Worm (Caenorhabditis elegans): Measurements from ENCODE around the gene npr-7.

The npr-7 gene

DNA sequence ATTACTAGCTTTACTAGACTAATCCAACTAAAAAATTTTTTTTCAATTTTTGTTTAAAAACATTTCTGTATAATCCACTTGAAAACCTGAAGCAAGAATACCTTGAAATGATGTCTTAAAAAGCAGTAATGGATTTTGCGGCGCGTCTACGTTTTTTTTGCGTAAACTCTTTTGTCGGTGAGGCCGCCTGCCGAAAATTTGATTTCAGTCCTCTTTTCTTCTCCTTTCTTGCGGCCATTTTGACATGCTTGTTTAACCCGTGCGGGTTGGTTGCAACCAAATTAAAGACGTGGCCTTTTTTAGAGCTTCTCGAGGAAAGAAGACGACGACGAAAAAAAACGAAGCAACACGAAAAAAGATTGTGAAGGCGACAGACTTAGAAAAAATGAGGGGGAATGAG, 42.2 kb upstream of the npr-7 start:
- TF ChIP-seq ama-1 (optimal IDR thresholded peaks at IDR 0.05) (no peak), ama-1 (GFP tag; optimal IDR thresholded peaks at IDR 0.05) (no peak)

DNA sequence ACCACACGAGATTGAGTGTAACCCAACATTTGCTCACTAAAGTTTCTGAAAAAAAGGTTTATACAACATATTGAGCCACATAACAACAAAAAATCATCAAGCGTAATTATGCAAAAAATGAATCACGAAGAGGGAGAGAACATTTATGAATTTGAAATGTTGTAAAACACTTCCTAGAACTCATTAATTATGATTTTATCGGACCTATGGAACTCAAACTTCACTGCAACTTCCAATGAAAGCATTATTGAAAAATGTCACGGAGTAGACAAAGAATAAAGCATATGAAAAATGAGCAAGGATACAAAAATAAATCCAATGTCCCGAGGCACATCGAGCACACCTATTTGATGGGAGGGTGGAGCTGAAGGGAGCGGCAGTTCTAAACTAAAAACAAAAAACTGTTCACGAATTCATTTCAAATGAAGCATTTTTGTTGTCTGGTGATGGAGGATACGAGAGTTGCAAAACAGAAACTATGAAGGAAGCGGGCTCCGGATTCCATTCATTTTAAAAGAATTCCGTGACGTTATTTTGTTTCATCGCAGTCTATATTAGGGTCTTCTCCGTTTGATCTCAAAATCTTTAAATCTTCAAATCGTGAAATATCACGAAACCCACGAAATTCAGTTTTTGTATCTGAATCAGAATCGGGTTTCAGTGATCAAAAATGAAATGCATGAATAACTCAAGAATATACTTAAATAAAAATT, 31.0 kb upstream of the npr-7 start, which contains the start of gene flp-20:
flp-20 (minus strand) TSS at position 51 of the 713 bp plus-strand sequence.
- TF ChIP-seq tlf-1 (GFP tag; optimal IDR thresholded peaks at IDR 0.05) (no peak), mel-28 (tag; optimal IDR thresholded peaks at IDR 0.05; ENCODE audit: borderline replicate concordance) (no peak), egrh-3 (GFP tag; IDR thresholded peaks at IDR 0.05) (no peak), F57A8.1 (GFP tag; optimal IDR thresholded peaks at IDR 0.05) (no peak), repo-1 (tag; optimal IDR thresholded peaks at IDR 0.05) (no peak), lir-1 (GFP tag; conservative IDR thresholded peaks at IDR 0.05) (no peak)

DNA sequence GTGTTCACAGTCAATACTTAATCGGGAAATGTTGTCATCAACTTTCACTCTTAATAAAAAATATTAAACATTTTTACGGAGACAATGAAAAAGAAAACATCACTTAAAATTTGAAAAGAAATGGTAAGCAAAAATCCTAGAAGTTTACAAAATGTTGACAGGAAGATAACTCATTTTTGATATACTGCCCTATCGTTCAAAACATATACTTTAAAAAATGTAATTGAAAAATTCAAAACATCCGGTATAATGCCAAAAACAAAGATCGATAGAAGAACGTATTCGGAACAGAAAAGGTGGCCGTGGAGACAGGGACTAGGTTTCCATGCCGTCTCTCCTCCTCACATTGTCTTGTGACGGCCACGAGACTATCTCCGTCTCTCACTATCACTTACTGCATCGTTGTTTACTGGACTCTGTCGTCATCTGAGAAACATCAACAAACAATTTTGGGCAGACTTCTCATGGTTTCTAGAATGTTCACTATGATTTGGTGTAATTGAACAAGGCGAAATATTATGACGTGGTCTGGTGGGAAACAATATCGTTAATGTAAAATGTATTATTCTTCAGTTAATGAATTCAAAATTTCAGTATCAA, 28.5 kb upstream of the npr-7 start, which contains the start of gene oga-1:
oga-1 (minus strand) TSS at position 51 of the 600 bp plus-strand sequence.
- TF ChIP-seq mcd-1 (GFP tag; IDR thresholded peaks at IDR 0.05): no peak
- peak; percentile 57; the same call in 1 of the 2 replicates for TF ChIP-seq Y67H2A.10 (GFP tag; conservative IDR thresholded peaks at IDR 0.05)
- no peak for TF ChIP-seq aptf-2 (GFP tag; conservative IDR thresholded peaks at IDR 0.05)
- TF ChIP-seq pbrm-1 (GFP tag; IDR thresholded peaks at IDR 0.05): peak; percentile 67; the same call in 1 of the 2 replicates
- peak; percentile 54; the same call in 1 of the 2 replicates for TF ChIP-seq let-526 (GFP tag; IDR thresholded peaks at IDR 0.05)
- TF ChIP-seq hmg-1.2 (GFP tag; IDR thresholded peaks at IDR 0.05): peak; percentile 82
- no peak for TF ChIP-seq ztf-26 (tag; optimal IDR thresholded peaks at IDR 0.05)
- TF ChIP-seq D2030.7 (GFP tag; IDR thresholded peaks at IDR 0.05): no peak
- peak; percentile 23 for TF ChIP-seq ZK185.1 (tag; optimal IDR thresholded peaks at IDR 0.05; ENCODE audit: poor library complexity, severe bottlenecking)
- peak; percentile 86 for TF ChIP-seq hsf-1 (GFP tag; IDR thresholded peaks at IDR 0.05)
- no peak for TF ChIP-seq akir-1 (GFP tag; optimal IDR thresholded peaks at IDR 0.05)
- TF ChIP-seq lir-1 (GFP tag; conservative IDR thresholded peaks at IDR 0.05): 0 out of 2 replicates have a peak, but pooled peaks have one; percentile 32
- peak; percentile 68 for TF ChIP-seq somi-1 (GFP tag; optimal IDR thresholded peaks at IDR 0.05)
- TF ChIP-seq bed-2 (GFP tag; IDR thresholded peaks at IDR 0.05): no peak
- peak; percentile 75; the same call in 1 of the 2 replicates for TF ChIP-seq nfyb-1 (GFP tag; IDR thresholded peaks at IDR 0.05)
- peak; percentile 17; the same call in 1 of the 2 replicates for TF ChIP-seq egrh-3 (GFP tag; IDR thresholded peaks at IDR 0.05)
- 0 out of 2 replicates have a peak, but pooled peaks have one; percentile 11 for TF ChIP-seq rcor-1 (GFP tag; IDR thresholded peaks at IDR 0.05)
- TF ChIP-seq nhr-80 (tag; optimal IDR thresholded peaks at IDR 0.05): peak; percentile 86
- TF ChIP-seq ekl-4 (GFP tag; IDR thresholded peaks at IDR 0.05): peak; percentile 63
- TF ChIP-seq madf-10 (tag; optimal IDR thresholded peaks at IDR 0.05): peak; percentile 29
- TF ChIP-seq rpc-1 (optimal IDR thresholded peaks at IDR 0.05): peak; percentile 19
- TF ChIP-seq rpc-1 (tag; optimal IDR thresholded peaks at IDR 0.05): no peak
- TF ChIP-seq nhr-179 (tag; optimal IDR thresholded peaks at IDR 0.05): no peak
- TF ChIP-seq T07F8.4 (tag; optimal IDR thresholded peaks at IDR 0.05): no peak
- TF ChIP-seq let-607 (tag; optimal IDR thresholded peaks at IDR 0.05): peak in 1 of 2 experiments; percentile 17
- peak; percentile 58; the same call in 1 of the 2 replicates for TF ChIP-seq K11D2.4 (GFP tag; IDR thresholded peaks at IDR 0.05)
- TF ChIP-seq ets-4 (GFP tag; optimal IDR thresholded peaks at IDR 0.05): peak; percentile 48

DNA sequence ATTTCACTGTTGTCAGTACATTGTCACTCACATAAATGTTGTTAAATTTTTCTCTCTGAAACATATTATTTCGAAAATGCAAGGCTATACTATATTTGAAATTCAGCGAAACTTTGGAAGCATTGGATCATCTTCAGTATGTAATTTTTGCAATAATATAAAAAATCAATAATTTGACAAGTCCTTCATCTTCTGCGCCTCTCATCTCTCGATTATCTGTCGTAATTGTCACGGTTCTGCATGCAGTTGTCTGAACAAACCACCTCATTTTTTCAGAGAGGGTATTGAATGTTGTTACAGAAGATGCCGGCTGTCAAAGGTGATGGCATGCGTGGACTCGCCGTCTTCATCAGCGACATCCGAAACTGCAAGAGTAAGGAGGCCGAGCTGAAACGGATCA, 19.4 kb upstream of the npr-7 start, which contains the start of gene apa-2:
apa-2 (plus strand) TSS at position 301 of the 400 bp plus-strand sequence.
- no peak for TF ChIP-seq snpc-4 (GFP tag; optimal IDR thresholded peaks at IDR 0.05)
- TF ChIP-seq snpc-4 (tag; optimal IDR thresholded peaks at IDR 0.05): no peak
- no peak for TF ChIP-seq ets-4 (GFP tag; optimal IDR thresholded peaks at IDR 0.05)
- TF ChIP-seq mxl-1 (tag; optimal IDR thresholded peaks at IDR 0.05): no peak
- TF ChIP-seq ceh-27 (GFP tag; optimal IDR thresholded peaks at IDR 0.05): no peak
- no peak for TF ChIP-seq him-1 (tag; optimal IDR thresholded peaks at IDR 0.05)
- no peak for TF ChIP-seq snpc-1.1 (tag; optimal IDR thresholded peaks at IDR 0.05; ENCODE audit: insufficient read depth)
- no peak for TF ChIP-seq ZK185.1 (tag; optimal IDR thresholded peaks at IDR 0.05; ENCODE audit: poor library complexity, severe bottlenecking)

All from whole organism, young adult.